Worm (Caenorhabditis elegans): ENCODE measurements around the gene T06A10.106.
"Not testable (repeated sequence)": the region's sequence is repeated elsewhere in the genome, so short reads cannot be mapped to it uniquely, and the experiment has no call there.

DNA sequence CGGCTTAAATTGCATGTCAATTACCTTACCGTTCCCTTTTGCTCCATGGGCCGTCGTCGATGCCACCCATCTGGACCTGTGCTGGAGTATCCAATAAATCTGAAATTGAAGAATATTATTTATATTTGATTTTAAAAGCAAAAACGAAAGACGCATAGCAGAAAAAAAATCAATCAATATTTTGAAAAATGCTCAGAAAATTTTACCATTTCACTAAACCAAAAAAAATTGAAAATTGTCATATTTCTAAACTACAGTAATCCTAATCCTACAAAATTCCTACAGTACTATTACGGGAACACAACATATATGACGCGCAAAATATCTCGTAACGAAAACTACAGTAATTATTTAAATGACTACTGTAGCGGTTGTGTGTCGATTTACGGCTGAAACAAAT, 25.9 kb downstream of the T06A10.106 start, which contains the start of gene Y116A8A.150:
- not testable (repeated sequence) for TF ChIP-seq nhr-237 (tag; optimal IDR thresholded peaks at IDR 0.05); mdl-1 (tag; optimal IDR thresholded peaks at IDR 0.05); unc-62 (GFP tag; optimal IDR thresholded peaks at IDR 0.05); lin-13 (GFP tag; optimal IDR thresholded peaks at IDR 0.05); unc-98 (GFP tag; IDR thresholded peaks at IDR 0.05)
